Worm (Caenorhabditis elegans) whole organism, young adult: ENCODE results near the gene rad-54.L2.

Experiments
- B0035.1 ChIP-seq: sonication (generic microtip); optimal IDR thresholded peaks from 2 replicates; lab custom pipeline; 2016; ENCODE audit warnings: missing genetic modification characterization, mild to moderate bottlenecking, missing compliant biosample characterization, missing genotype, missing genetic modification reagents
- B0261.1 ChIP-seq: sonication (generic microtip); optimal IDR thresholded peaks from 2 replicates; lab custom pipeline; 2016; ENCODE audit warnings: mild to moderate bottlenecking, missing genetic modification characterization, moderate library complexity, missing compliant biosample characterization
- C17E4.6 ChIP-seq: fragments of 200-800 bp; sonication (Bioruptor generic); IDR thresholded peaks from 2 replicates; pipeline ENCODE4 v1.3.6; 2022; ENCODE audit warnings: missing genetic modification reagents, missing genetic modification characterization, missing compliant biosample characterization
- F22D6.2 ChIP-seq: sonication (generic microtip); optimal IDR thresholded peaks from 2 replicates; lab custom pipeline; 2016; ENCODE audit warnings: mild to moderate bottlenecking, missing genetic modification characterization, missing compliant biosample characterization
- F39B2.1 ChIP-seq: fragments of 200-800 bp; sonication (Bioruptor generic); IDR thresholded peaks from 2 replicates; pipeline ENCODE4 v1.3.6; 2022; ENCODE audit warnings: missing genetic modification reagents, missing genetic modification characterization, missing compliant biosample characterization
- F52B5.7 ChIP-seq: sonication (generic microtip); optimal IDR thresholded peaks from 2 replicates; lab custom pipeline; 2016; ENCODE audit warnings: mild to moderate bottlenecking, missing genetic modification characterization, missing compliant biosample characterization
- F55B11.4 ChIP-seq: sonication (generic microtip); optimal IDR thresholded peaks from 2 replicates; lab custom pipeline; 2016; ENCODE audit warnings: missing compliant biosample characterization, missing genetic modification characterization, borderline replicate concordance; ENCODE audit not compliant: insufficient read depth
- F57A8.1 ChIP-seq: fragments of 200-800 bp; sonication (Bioruptor generic); optimal IDR thresholded peaks from 2 replicates; lab custom pipeline; 2018; ENCODE audit warnings: mild to moderate bottlenecking, missing genetic modification characterization, moderate library complexity, missing compliant biosample characterization
- K11D2.4 ChIP-seq: fragments of 200-800 bp; sonication (Bioruptor generic); IDR thresholded peaks from 2 replicates; pipeline ENCODE4 v1.3.6; 2022; ENCODE audit warnings: missing genetic modification reagents, missing genetic modification characterization, missing compliant biosample characterization
- Y53G8AR.9 ChIP-seq: fragments of 200-800 bp; sonication (Bioruptor generic); conservative IDR thresholded peaks from 2 replicates; pipeline ENCODE4 v1.3.6; 2022; ENCODE audit warnings: missing genetic modification reagents, missing genetic modification characterization, missing compliant biosample characterization
- Y79H2A.3 ChIP-seq: fragments of 200-800 bp; sonication (Bioruptor generic); conservative IDR thresholded peaks from 2 replicates; pipeline ENCODE4 v1.3.6; 2022; ENCODE audit warnings: missing genetic modification reagents, missing genetic modification characterization, missing compliant biosample characterization
- ZK185.1 ChIP-seq: sonication (generic microtip); optimal IDR thresholded peaks from 2 replicates; lab custom pipeline; 2016; ENCODE audit warnings: mild to moderate bottlenecking, missing genetic modification characterization, missing compliant biosample characterization; ENCODE audit not compliant: poor library complexity, severe bottlenecking
- aptf-3 ChIP-seq: fragments of 200-800 bp; sonication (Bioruptor generic); IDR thresholded peaks from 2 replicates; pipeline ENCODE4 v1.3.6; 2022; ENCODE audit warnings: missing genetic modification characterization, missing compliant biosample characterization
- athp-1 ChIP-seq: sonication (generic microtip); optimal IDR thresholded peaks from 2 replicates; lab custom pipeline; 2017; ENCODE audit warnings: mild to moderate bottlenecking, missing genetic modification characterization, missing compliant biosample characterization
- attf-3 ChIP-seq: fragments of 200-800 bp; sonication (Bioruptor generic); conservative IDR thresholded peaks from 2 replicates; pipeline ENCODE4 v1.3.6; 2022; ENCODE audit warnings: missing genetic modification reagents, missing genetic modification characterization, missing compliant biosample characterization
- attf-6 ChIP-seq: fragments of 200-800 bp; sonication (Bioruptor generic); IDR thresholded peaks from 2 replicates; pipeline ENCODE4 v1.3.6; 2022; ENCODE audit warnings: missing genetic modification reagents, missing genetic modification characterization, missing compliant biosample characterization
- ccch-3 ChIP-seq: fragments of 200-800 bp; sonication (Bioruptor generic); optimal IDR thresholded peaks from 2 replicates; lab custom pipeline; 2018; ENCODE audit warnings: mild to moderate bottlenecking, missing genetic modification characterization, missing compliant biosample characterization
- ceh-100 ChIP-seq: fragments of 200-800 bp; sonication (Bioruptor generic); IDR thresholded peaks from 2 replicates; pipeline ENCODE4 v1.3.6; 2022; ENCODE audit warnings: missing genetic modification reagents, missing genetic modification characterization, missing compliant biosample characterization
- ceh-27 ChIP-seq: fragments of 200-800 bp; sonication (Bioruptor generic); optimal IDR thresholded peaks from 2 replicates; lab custom pipeline; 2018; ENCODE audit warnings: mild to moderate bottlenecking, missing genetic modification characterization, moderate library complexity, missing compliant biosample characterization
- dpff-1 ChIP-seq: sonication (generic microtip); optimal IDR thresholded peaks from 2 replicates; lab custom pipeline; 2017; ENCODE audit warnings: mild to moderate bottlenecking, missing genetic modification characterization, missing compliant biosample characterization
- dpl-1 ChIP-seq: fragments of 150-350 bp; optimal IDR thresholded peaks from 2 replicates; lab custom pipeline; 2014; ENCODE audit warnings: missing biosample characterization, missing genetic modification reagents, missing genetic modification characterization
- egl-44 ChIP-seq: fragments of 200-800 bp; sonication (Bioruptor generic); IDR thresholded peaks from 2 replicates; pipeline ENCODE4 v1.3.6; 2022; ENCODE audit warnings: missing genetic modification reagents, missing genetic modification characterization, missing compliant biosample characterization
- ets-4 ChIP-seq: fragments of 200-800 bp; sonication (Bioruptor generic); optimal IDR thresholded peaks from 2 replicates; lab custom pipeline; 2018; ENCODE audit warnings: mild to moderate bottlenecking, missing genetic modification characterization, missing compliant biosample characterization
- gei-17 ChIP-seq: fragments of 200-800 bp; sonication (Bioruptor generic); optimal IDR thresholded peaks from 2 replicates; lab custom pipeline; 2018; ENCODE audit warnings: mild to moderate bottlenecking, missing genetic modification characterization, missing compliant biosample characterization
- him-1 ChIP-seq: sonication (generic microtip); optimal IDR thresholded peaks from 2 replicates; lab custom pipeline; 2016; ENCODE audit warnings: missing genotype, missing genetic modification reagents, missing genetic modification characterization, missing compliant biosample characterization
- hlh-12 ChIP-seq: sonication (generic microtip); optimal IDR thresholded peaks from 2 replicates; lab custom pipeline; 2016; ENCODE audit warnings: missing genetic modification characterization, missing compliant biosample characterization
- hmg-20 ChIP-seq: fragments of 200-800 bp; sonication (Bioruptor generic); IDR thresholded peaks from 2 replicates; pipeline ENCODE4 v1.3.6; 2022; ENCODE audit warnings: missing genetic modification reagents, missing genetic modification characterization, missing compliant biosample characterization
- hrde-1 ChIP-seq: sonication (generic microtip); optimal IDR thresholded peaks from 2 replicates; lab custom pipeline; 2016; ENCODE audit warnings: missing genetic modification characterization, mild to moderate bottlenecking, missing compliant biosample characterization, moderate library complexity, missing genotype, missing genetic modification reagents, borderline replicate concordance
- hsf-1 ChIP-seq: fragments of 200-800 bp; sonication (Bioruptor generic); IDR thresholded peaks from 2 replicates; pipeline ENCODE4 v1.3.6; 2022; ENCODE audit warnings: missing genetic modification reagents, missing genetic modification characterization, missing compliant biosample characterization
- lin-26 ChIP-seq: fragments of 200-800 bp; sonication (Bioruptor generic); IDR thresholded peaks from 2 replicates; pipeline ENCODE4 v1.3.6; 2022; ENCODE audit warnings: missing genetic modification reagents, missing genetic modification characterization, missing compliant biosample characterization
- lin-40 ChIP-seq: sonication (generic microtip); optimal IDR thresholded peaks from 2 replicates; lab custom pipeline; 2016; ENCODE audit warnings: missing genetic modification characterization, mild to moderate bottlenecking, missing compliant biosample characterization, missing genotype, missing genetic modification reagents
- lsy-27 ChIP-seq: sonication (generic microtip); optimal IDR thresholded peaks from 2 replicates; lab custom pipeline; 2017; ENCODE audit warnings: missing genetic modification characterization, mild to moderate bottlenecking, missing compliant biosample characterization, antibody characterized with exemption, missing genotype, borderline replicate concordance; ENCODE audit not compliant: insufficient read depth
- madf-6 ChIP-seq: fragments of 200-800 bp; sonication (Bioruptor generic); IDR thresholded peaks from 2 replicates; pipeline ENCODE4 v1.3.6; 2022; ENCODE audit warnings: missing genetic modification reagents, missing genetic modification characterization, missing compliant biosample characterization
- mel-28 ChIP-seq: sonication (generic microtip); optimal IDR thresholded peaks from 2 replicates; lab custom pipeline; 2016; ENCODE audit warnings: borderline replicate concordance, mild to moderate bottlenecking, missing genetic modification characterization, missing compliant biosample characterization
- mes-4 ChIP-seq: sonication (generic microtip); optimal IDR thresholded peaks from 2 replicates; lab custom pipeline; 2016; ENCODE audit warnings: missing genotype, missing genetic modification characterization, missing compliant biosample characterization
- nfya-2 ChIP-seq: fragments of 200-800 bp; sonication (Bioruptor generic); IDR thresholded peaks from 2 replicates; pipeline ENCODE4 v1.3.6; 2022; ENCODE audit warnings: missing genetic modification reagents, missing genetic modification characterization, missing compliant biosample characterization
- nfyb-1 ChIP-seq: fragments of 200-800 bp; sonication (Bioruptor generic); IDR thresholded peaks from 2 replicates; pipeline ENCODE4 v1.3.6; 2022; ENCODE audit warnings: missing genetic modification reagents, missing genetic modification characterization, missing compliant biosample characterization
- nhr-27 ChIP-seq: fragments of 200-800 bp; sonication (Bioruptor generic); optimal IDR thresholded peaks from 2 replicates; lab custom pipeline; 2018; ENCODE audit warnings: mild to moderate bottlenecking, missing genetic modification characterization, moderate library complexity, missing compliant biosample characterization
- nhr-80 ChIP-seq: sonication (generic microtip); optimal IDR thresholded peaks from 2 replicates; lab custom pipeline; 2016; ENCODE audit warnings: missing genetic modification characterization, missing compliant biosample characterization
- pbrm-1 ChIP-seq: fragments of 200-800 bp; sonication (Bioruptor generic); IDR thresholded peaks from 2 replicates; pipeline ENCODE4 v1.3.6; 2022; ENCODE audit warnings: missing genetic modification reagents, missing genetic modification characterization, missing compliant biosample characterization
- pha-4 ChIP-seq: fragments of 150-350 bp; sonication (generic microtip); optimal IDR thresholded peaks from 2 replicates; lab custom pipeline; 2014; ENCODE audit warnings: missing biosample characterization, missing genetic modification reagents, missing genetic modification characterization
- rpc-1 ChIP-seq, 2 experiments: fragments of 150-350 bp in 1 of 2; sonication (generic microtip) in 1 of 2; optimal IDR thresholded peaks; 2 replicates each; lab custom pipeline; 2014 to 2018; ENCODE audit warnings: missing biosample characterization in 1 of 2, missing genetic modification characterization in 1 of 2, missing genetic modification reagents in 1 of 2, missing genotype in 1 of 2
- sdz-38 ChIP-seq: sonication (generic microtip); optimal IDR thresholded peaks from 2 replicates; lab custom pipeline; 2016; ENCODE audit warnings: missing genotype, missing genetic modification characterization, missing compliant biosample characterization
- snpc-1.1 ChIP-seq: sonication (generic microtip); optimal IDR thresholded peaks from 2 replicates; lab custom pipeline; 2017; ENCODE audit warnings: missing genetic modification characterization, mild to moderate bottlenecking, missing compliant biosample characterization, antibody characterized with exemption, moderate library complexity, missing genotype, missing genetic modification reagents; ENCODE audit not compliant: insufficient read depth
- tbp1 ChIP-seq: fragments of 200-800 bp; sonication (Bioruptor generic); optimal IDR thresholded peaks from 2 replicates; lab custom pipeline; 2018; ENCODE audit warnings: mild to moderate bottlenecking, missing genetic modification characterization, missing compliant biosample characterization
- tlf-1 ChIP-seq: fragments of 200-800 bp; sonication (Bioruptor generic); optimal IDR thresholded peaks from 2 replicates; lab custom pipeline; 2018; ENCODE audit warnings: mild to moderate bottlenecking, missing genetic modification characterization, missing compliant biosample characterization
- xnd-1 ChIP-seq: sonication (generic microtip); optimal IDR thresholded peaks from 2 replicates; lab custom pipeline; 2016; ENCODE audit warnings: missing genotype, missing genetic modification reagents, missing genetic modification characterization, missing compliant biosample characterization
- ztf-28 ChIP-seq: fragments of 200-800 bp; sonication (Bioruptor generic); IDR thresholded peaks from 2 replicates; pipeline ENCODE4 v1.3.6; 2022; ENCODE audit warnings: missing genetic modification reagents, missing genetic modification characterization, missing compliant biosample characterization

Gene rad-54.L2

DNA sequence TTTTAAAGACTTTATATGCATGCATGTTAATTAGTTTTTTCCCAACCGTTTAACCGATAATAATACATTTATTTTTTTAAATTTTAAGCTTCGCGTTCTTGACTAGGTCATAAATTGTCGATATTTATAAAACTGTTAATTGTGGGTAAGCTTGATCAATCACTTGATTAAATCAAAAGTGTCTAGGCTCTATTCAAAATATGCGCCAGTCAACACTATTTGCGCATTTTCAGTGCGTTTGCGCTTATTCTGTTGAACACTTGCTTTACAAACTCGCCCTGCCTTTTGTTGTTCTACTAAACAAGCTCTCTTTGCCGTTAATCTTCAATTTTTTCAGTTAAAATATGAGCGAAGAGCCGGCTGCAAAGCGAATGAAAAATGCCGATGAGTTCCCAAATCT is 2.7 kb upstream of the rad-54.L2 start, which contains the start of gene spr-2 (continued):
- no peak for TF ChIP-seq snpc-1.1
- peak; percentile 10 for TF ChIP-seq tlf-1 (GFP tag; lab: Kevin White, UChicago)
- peak; percentile 44 for TF ChIP-seq ceh-27 (GFP tag; lab: Kevin White, UChicago)
- no peak for TF ChIP-seq pha-4 (tag; lab: Kevin White, UChicago)
- no peak for TF ChIP-seq F52B5.7
- peak; percentile 52 for TF ChIP-seq nhr-80 (tag; lab: Kevin White, UChicago)
- TF ChIP-seq lin-26 (GFP tag; lab: Robert Waterston, UW) = no peak
- no peak for TF ChIP-seq B0261.1
- TF ChIP-seq mel-28 = no peak
- no peak for TF ChIP-seq gei-17 (GFP tag; lab: Kevin White, UChicago)
- no peak for TF ChIP-seq F55B11.4
- TF ChIP-seq aptf-3 (GFP tag; lab: Robert Waterston, UW) = 0 out of 2 replicates have a peak, but pooled peaks have one; percentile 53
- no peak for TF ChIP-seq F39B2.1 (GFP tag; lab: Robert Waterston, UW)
- no peak for TF ChIP-seq rpc-1 (optimal IDR thresholded peaks at IDR 0.05; lab: Kevin White, UChicago)
- no peak for TF ChIP-seq rpc-1 (tag; optimal IDR thresholded peaks at IDR 0.05; lab: Kevin White, UChicago)
- TF ChIP-seq ZK185.1 (tag; lab: Kevin White, UChicago) = peak; percentile 44
- no peak for TF ChIP-seq nfya-2 (GFP tag; lab: Robert Waterston, UW)
- TF ChIP-seq xnd-1 = no peak
- no peak for TF ChIP-seq C17E4.6 (GFP tag; lab: Robert Waterston, UW)
- peak; percentile 55 for TF ChIP-seq lin-40
- no peak for TF ChIP-seq hsf-1 (GFP tag; lab: Robert Waterston, UW)
- no peak for TF ChIP-seq K11D2.4 (GFP tag; lab: Robert Waterston, UW)
- no peak for TF ChIP-seq F22D6.2 (tag; lab: Kevin White, UChicago)
- no peak for TF ChIP-seq Y53G8AR.9 (GFP tag; lab: Robert Waterston, UW)
- TF ChIP-seq attf-3 (GFP tag; lab: Robert Waterston, UW) = peak; percentile 58
- TF ChIP-seq egl-44 (GFP tag; lab: Robert Waterston, UW) = no peak
- TF ChIP-seq nfyb-1 = peak; percentile 54; the same call in 1 of the 2 replicates
- TF ChIP-seq lsy-27 (tag; lab: Kevin White, UChicago) = no peak
- peak; percentile 31 for TF ChIP-seq mes-4 (tag; lab: Kevin White, UChicago)
- no peak for TF ChIP-seq ccch-3 (GFP tag; lab: Kevin White, UChicago)
- 0 out of 2 replicates have a peak, but pooled peaks have one; percentile 9 for TF ChIP-seq pbrm-1
- no peak for TF ChIP-seq athp-1 (tag; lab: Kevin White, UChicago)
- no peak for TF ChIP-seq ztf-28 (GFP tag; lab: Robert Waterston, UW)
- TF ChIP-seq B0035.1 (tag; lab: Kevin White, UChicago) = no peak
- no peak for TF ChIP-seq hlh-12 (tag; lab: Kevin White, UChicago)
- no peak for TF ChIP-seq hmg-20 (GFP tag; lab: Robert Waterston, UW)
- TF ChIP-seq nhr-27 (tag; lab: Kevin White, UChicago) = no peak
- no peak for TF ChIP-seq tbp1 (GFP tag; lab: Kevin White, UChicago)
- peak; percentile 35 for TF ChIP-seq dpff-1 (tag; lab: Kevin White, UChicago)
- no peak for TF ChIP-seq sdz-38
- TF ChIP-seq ceh-100 (GFP tag; lab: Robert Waterston, UW) = no peak
- TF ChIP-seq F57A8.1 (GFP tag; lab: Kevin White, UChicago) = no peak
- no peak for TF ChIP-seq Y79H2A.3 (GFP tag; lab: Robert Waterston, UW)
- no peak for TF ChIP-seq ets-4 (GFP tag; lab: Kevin White, UChicago)
- TF ChIP-seq hrde-1 = peak; percentile 56
- TF ChIP-seq him-1 (tag; lab: Kevin White, UChicago) = no peak
- peak; percentile 42 for TF ChIP-seq dpl-1
- TF ChIP-seq madf-6 (GFP tag; lab: Robert Waterston, UW) = peak; percentile 36; the same call in 1 of the 2 replicates
- no peak for TF ChIP-seq attf-6
